Fruit fly (Drosophila melanogaster) whole organism, embryonic: ENCODE data around the gene CG2841.

Experiments
- Blimp-1 ChIP-seq: fragments of 200-800 bp; sonication (Bioruptor generic); optimal IDR thresholded peaks from 3 replicates; lab custom pipeline; 2018; ENCODE audit warnings: missing biosample characterization, missing genetic modification characterization, mild to moderate bottlenecking, moderate library complexity, missing genetic modification reagents
- CG1024 ChIP-seq: fragments of 200-800 bp; sonication (Bioruptor generic); IDR thresholded peaks from 2 replicates; pipeline ENCODE4 v1.3.6; 2022; ENCODE audit warnings: missing biosample characterization, missing genetic modification characterization
- CG10543 ChIP-seq: fragments of 200-800 bp; sonication (Bioruptor generic); optimal IDR thresholded peaks from 3 replicates; lab custom pipeline; 2017; ENCODE audit warnings: missing biosample characterization, mild to moderate bottlenecking, missing genetic modification characterization, moderate library complexity
- CG11504 ChIP-seq: fragments of 200-800 bp; sonication (Bioruptor generic); optimal IDR thresholded peaks from 3 replicates; lab custom pipeline; 2019; ENCODE audit warnings: missing biosample characterization, mild to moderate bottlenecking, missing genetic modification characterization, moderate library complexity
- CG13287 ChIP-seq: fragments of 200-800 bp; sonication (Bioruptor generic); IDR thresholded peaks from 2 replicates; pipeline ENCODE4 v1.3.6; 2022; ENCODE audit warnings: missing biosample characterization, missing genetic modification characterization; ENCODE audit not compliant: partially characterized antibody
- CG13775 ChIP-seq: fragments of 200-800 bp; sonication (Bioruptor generic); optimal IDR thresholded peaks from 3 replicates; lab custom pipeline; 2017; ENCODE audit warnings: missing biosample characterization, mild to moderate bottlenecking, missing genetic modification characterization
- CG14014 ChIP-seq: fragments of 200-800 bp; sonication (Bioruptor generic); IDR thresholded peaks from 2 replicates; pipeline ENCODE4 v1.3.6; 2022; ENCODE audit warnings: missing biosample characterization, missing genetic modification characterization
- CG15073 ChIP-seq: fragments of 200-800 bp; sonication (Bioruptor generic); optimal IDR thresholded peaks from 2 replicates; lab custom pipeline; 2016; ENCODE audit warnings: missing biosample characterization, missing genetic modification characterization
- CG15514 ChIP-seq: fragments of 200-800 bp; sonication (Bioruptor generic); optimal IDR thresholded peaks from 3 replicates; lab custom pipeline; 2017; ENCODE audit warnings: missing biosample characterization, missing genetic modification characterization, mild to moderate bottlenecking, moderate library complexity, missing genetic modification reagents
- CG16779 ChIP-seq: fragments of 200-800 bp; sonication (Bioruptor generic); IDR thresholded peaks from 2 replicates; pipeline ENCODE4 v1.3.6; 2022; ENCODE audit warnings: missing biosample characterization, missing genetic modification characterization
- CG17186 ChIP-seq: fragments of 200-800 bp; sonication (Bioruptor generic); optimal IDR thresholded peaks from 3 replicates; lab custom pipeline; 2017; ENCODE audit warnings: missing biosample characterization, missing genetic modification reagents, missing genetic modification characterization
- CG17359 ChIP-seq: fragments of 200-800 bp; sonication (Bioruptor generic); optimal IDR thresholded peaks from 3 replicates; lab custom pipeline; 2018; ENCODE audit warnings: missing biosample characterization, mild to moderate bottlenecking, missing genetic modification characterization, moderate library complexity
- CG18619 ChIP-seq: fragments of 200-800 bp; sonication (Bioruptor generic); optimal IDR thresholded peaks from 3 replicates; lab custom pipeline; 2017; ENCODE audit warnings: missing biosample characterization, mild to moderate bottlenecking, missing genetic modification characterization
- CG2712 ChIP-seq: fragments of 200-800 bp; optimal IDR thresholded peaks from 3 replicates; lab custom pipeline; 2019; ENCODE audit warnings: missing biosample characterization, mild to moderate bottlenecking, missing genetic modification characterization, moderate library complexity
- CG31388 ChIP-seq: fragments of 200-800 bp; sonication (Bioruptor generic); optimal IDR thresholded peaks from 2 replicates; lab custom pipeline; 2016; ENCODE audit warnings: missing biosample characterization, missing genetic modification characterization
- CG32767 ChIP-seq: fragments of 200-800 bp; sonication (Bioruptor generic); IDR thresholded peaks from 2 replicates; pipeline ENCODE4 v1.3.6; 2022; ENCODE audit warnings: missing biosample characterization, missing genetic modification characterization
- CG6175 ChIP-seq: fragments of 200-800 bp; sonication (Bioruptor generic); IDR thresholded peaks from 3 replicates; pipeline ENCODE4 v1.3.6; 2022; ENCODE audit warnings: missing biosample characterization, missing genetic modification characterization
- CG6272 ChIP-seq: fragments of 200-800 bp; sonication (Bioruptor generic); IDR thresholded peaks from 2 replicates; pipeline ENCODE4 v1.3.6; 2022; ENCODE audit warnings: missing biosample characterization, missing genetic modification characterization
- CG8290 ChIP-seq, 3 experiments: fragments of 200-800 bp; sonication (Bioruptor generic); optimal IDR thresholded peaks; 2 replicates each; lab custom pipeline; 2016 to 2019; ENCODE audit warnings: missing biosample characterization in 3 of 3, missing genetic modification characterization in 3 of 3, mild to moderate bottlenecking in 2 of 3, moderate library complexity in 1 of 3
- CG8388 ChIP-seq: fragments of 200-800 bp; sonication (Bioruptor generic); optimal IDR thresholded peaks from 2 replicates; lab custom pipeline; 2019; ENCODE audit warnings: missing biosample characterization, mild to moderate bottlenecking, missing genetic modification characterization, moderate library complexity
- CG9437 ChIP-seq: fragments of 200-800 bp; sonication (Bioruptor generic); optimal IDR thresholded peaks from 2 replicates; lab custom pipeline; 2018; ENCODE audit warnings: missing biosample characterization, mild to moderate bottlenecking, missing genetic modification characterization
- ERR ChIP-seq: fragments of 200-800 bp; sonication (Bioruptor generic); optimal IDR thresholded peaks from 2 replicates; lab custom pipeline; 2016; ENCODE audit warnings: missing biosample characterization, missing genetic modification characterization
- Ets65A ChIP-seq: fragments of 200-800 bp; sonication (Bioruptor generic); peaks from one replicate; lab custom pipeline; 2016; ENCODE audit warnings: missing biosample characterization, missing genetic modification characterization
- Hsf ChIP-seq: fragments of 200-800 bp; sonication (Bioruptor generic); optimal IDR thresholded peaks from 3 replicates; lab custom pipeline; 2016; ENCODE audit warnings: missing biosample characterization, missing genetic modification characterization
- Jarid2 ChIP-seq: fragments of 200-800 bp; sonication (Bioruptor generic); optimal IDR thresholded peaks from 3 replicates; lab custom pipeline; 2017; ENCODE audit warnings: mild to moderate bottlenecking, missing biosample characterization, missing genetic modification reagents, missing genetic modification characterization
- Med ChIP-seq: fragments of 200-800 bp; sonication (Bioruptor generic); peaks from one replicate; lab custom pipeline; 2016; ENCODE audit warnings: missing biosample characterization, missing genetic modification characterization, mild to moderate bottlenecking, inconsistent platforms, moderate library complexity
- Opbp ChIP-seq: fragments of 200-800 bp; sonication (Bioruptor generic); IDR thresholded peaks from 3 replicates; pipeline ENCODE4 v1.3.6; 2022; ENCODE audit warnings: missing biosample characterization, missing genetic modification characterization; ENCODE audit not compliant: partially characterized antibody
- Pdp1 ChIP-seq, 2 experiments: fragments of 200-800 bp; sonication (Bioruptor generic); optimal IDR thresholded peaks; 3 replicates each; lab custom pipeline; 2016; ENCODE audit warnings: missing biosample characterization in 2 of 2, missing genetic modification characterization in 2 of 2, mild to moderate bottlenecking in 1 of 2, moderate library complexity in 1 of 2
- Sry-β ChIP-seq: fragments of 200-800 bp; sonication (Bioruptor generic); optimal IDR thresholded peaks from 2 replicates; lab custom pipeline; 2018; ENCODE audit warnings: missing biosample characterization, mild to moderate bottlenecking, missing genetic modification characterization, moderate library complexity
- Stat92E ChIP-seq, 3 experiments: fragments of >200 bp in 2 of 3; fragments of 200-800 bp in 1 of 3; sonication (Bioruptor generic) in 1 of 3; optimal IDR thresholded peaks; 2 replicates each; lab custom pipeline; 2017 to 2019; ENCODE audit warnings: missing biosample characterization in 3 of 3, missing genetic modification characterization in 3 of 3, mild to moderate bottlenecking in 1 of 3, moderate library complexity in 1 of 3
- bab2 ChIP-seq: fragments of 200-800 bp; sonication (Bioruptor generic); optimal IDR thresholded peaks from 2 replicates; lab custom pipeline; 2016; ENCODE audit warnings: missing biosample characterization, missing genetic modification characterization
- bigmax ChIP-seq: fragments of 200-800 bp; sonication (Bioruptor generic); optimal IDR thresholded peaks from 2 replicates; lab custom pipeline; 2018; ENCODE audit warnings: missing biosample characterization, mild to moderate bottlenecking, missing genetic modification characterization
- chinmo ChIP-seq: fragments of 200-800 bp; sonication (Bioruptor generic); IDR thresholded peaks from 4 replicates; pipeline ENCODE4 v1.3.6; 2022; ENCODE audit warnings: missing biosample characterization, missing genetic modification characterization; ENCODE audit not compliant: partially characterized antibody
- esg ChIP-seq: fragments of 200-800 bp; sonication (Bioruptor generic); conservative IDR thresholded peaks from 2 replicates; pipeline ENCODE4 v1.3.6; 2022; ENCODE audit warnings: missing biosample characterization, missing genetic modification characterization
- ftz-f1 ChIP-seq: fragments of 200-800 bp; sonication (Bioruptor generic); optimal IDR thresholded peaks from 2 replicates; lab custom pipeline; 2016; ENCODE audit warnings: missing biosample characterization, missing genetic modification characterization
- gcm ChIP-seq: fragments of 200-800 bp; sonication (Bioruptor generic); optimal IDR thresholded peaks from 2 replicates; lab custom pipeline; 2019; ENCODE audit warnings: missing biosample characterization, mild to moderate bottlenecking, missing genetic modification characterization, moderate library complexity
- gro ChIP-seq: fragments of 200-800 bp; sonication (Bioruptor generic); optimal IDR thresholded peaks from 2 replicates; lab custom pipeline; 2016; ENCODE audit warnings: missing biosample characterization, missing genetic modification characterization
- hkb ChIP-seq, 2 experiments: fragments of 200-800 bp in 1 of 2; fragments of >200 bp in 1 of 2; sonication (Bioruptor generic) in 1 of 2; IDR thresholded peaks in 1 of 2; optimal IDR thresholded peaks in 1 of 2; 2 replicates each; pipeline versions ENCODE4 v1.3.6 to Lab custom; 2017 to 2022; ENCODE audit warnings: missing biosample characterization in 1 of 2, missing genetic modification characterization in 1 of 2
- nau ChIP-seq: fragments of 200-800 bp; sonication (Bioruptor generic); optimal IDR thresholded peaks from 3 replicates; lab custom pipeline; 2017; ENCODE audit warnings: missing biosample characterization, mild to moderate bottlenecking, missing genetic modification characterization, missing genetic modification reagents
- nom ChIP-seq: fragments of 200-800 bp; sonication (Bioruptor generic); optimal IDR thresholded peaks from 2 replicates; lab custom pipeline; 2017; ENCODE audit warnings: missing biosample characterization, missing genetic modification characterization, mild to moderate bottlenecking, moderate library complexity, missing genetic modification reagents
- phol ChIP-seq: fragments of 200-800 bp; sonication (Bioruptor generic); optimal IDR thresholded peaks from 3 replicates; lab custom pipeline; 2018; ENCODE audit warnings: missing biosample characterization, mild to moderate bottlenecking, missing genetic modification characterization, moderate library complexity
- sens ChIP-seq: fragments of 200-800 bp; sonication (Bioruptor generic); peaks from one replicate; lab custom pipeline; 2016; ENCODE audit warnings: missing biosample characterization, missing genetic modification characterization
- ssp ChIP-seq: fragments of 200-800 bp; sonication (Bioruptor generic); IDR thresholded peaks from 2 replicates; pipeline ENCODE4 v1.3.6; 2022; ENCODE audit warnings: missing biosample characterization, missing genetic modification characterization
- toy ChIP-seq: fragments of 200-800 bp; sonication (Bioruptor generic); IDR thresholded peaks from 2 replicates; pipeline ENCODE4 v1.3.6; 2022; ENCODE audit warnings: missing biosample characterization, missing genetic modification characterization
- vvl ChIP-seq: fragments of 200-800 bp; sonication (Bioruptor generic); IDR thresholded peaks from 2 replicates; pipeline ENCODE4 v1.3.6; 2022; ENCODE audit warnings: missing biosample characterization, missing genetic modification characterization

The CG2841 gene

DNA sequence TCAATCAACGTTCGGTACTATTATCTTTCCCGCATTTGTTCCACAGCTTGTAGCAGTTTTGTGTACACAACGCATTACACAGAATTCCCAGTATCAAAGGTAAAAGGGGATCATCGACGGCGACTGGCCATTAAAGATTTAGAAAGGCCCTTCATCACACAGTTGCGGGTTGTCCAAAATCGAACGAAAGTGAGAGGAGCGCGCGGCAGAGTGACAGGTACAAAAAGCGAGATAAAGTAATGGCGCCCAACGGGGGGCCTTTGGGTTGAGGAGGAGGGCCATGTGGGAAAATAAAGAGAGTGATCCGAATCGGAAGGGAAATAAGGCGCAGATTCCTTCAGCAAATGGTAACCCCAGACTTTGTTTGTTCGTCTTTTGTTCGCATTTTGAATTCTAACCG, 2.4 kb downstream of the CG2841 start:
- TF ChIP-seq Stat92E (GFP tag; optimal IDR thresholded peaks at IDR 0.05; lab: Kevin White, UChicago) (peak in 1 of 3 experiments; percentile 49), CG18619 (GFP tag; lab: Kevin White, UChicago) (no peak), gcm (GFP tag; lab: Kevin White, UChicago) (peak; percentile 10), bigmax (GFP tag; lab: Kevin White, UChicago) (no peak), Ets65A (GFP tag; lab: Kevin White, UChicago) (peak; percentile 61), Blimp-1 (GFP tag; lab: Kevin White, UChicago) (peak; percentile 93)
- TF ChIP-seq, all 482 proteins: peak for 4

- TF ChIP-seq ssp (no peak), Pdp1 (GFP tag; optimal IDR thresholded peaks at IDR 0.05; lab: Kevin White, UChicago) (peak in 1 of 2 experiments; percentile 14), CG9437 (GFP tag; lab: Kevin White, UChicago) (no peak), ERR (peak; percentile 50), CG17359 (tag; lab: Kevin White, UChicago) (no peak), ftz-f1 (GFP tag; lab: Kevin White, UChicago) (no peak), CG2712 (no peak), Hsf (GFP tag; lab: Kevin White, UChicago) (no peak), CG32767 (GFP tag; lab: Robert Waterston, UW) (no peak), CG13287 (GFP tag; lab: Robert Waterston, UW) (no peak), CG6175 (no peak), nau (GFP tag; lab: Kevin White, UChicago) (no peak), toy (GFP tag; lab: Robert Waterston, UW) (no peak), Med (GFP tag; lab: Kevin White, UChicago) (peak; percentile 18), gro (no peak), CG8290 (GFP tag; optimal IDR thresholded peaks at IDR 0.05; lab: Kevin White, UChicago) (no peak), CG8290 (tag; optimal IDR thresholded peaks at IDR 0.05; lab: Kevin White, UChicago) (no peak), esg (GFP tag; lab: Robert Waterston, UW) (no peak), sens (peak; percentile 52), Sry-β (no peak), CG6272 (no peak), CG10543 (GFP tag; lab: Kevin White, UChicago) (no peak), CG17186 (GFP tag; lab: Kevin White, UChicago) (no peak), chinmo (0 out of 4 replicates have a peak, but pooled peaks have one; percentile 57), Jarid2 (GFP tag; lab: Kevin White, UChicago) (no peak)
Observed at dm6 chrX:2362414-2362813, 3.7 kb downstream of the CG2841 start.

- no peak for TF ChIP-seq Opbp
- TF ChIP-seq Ets65A (GFP tag; lab: Kevin White, UChicago) = peak; percentile 23
- TF ChIP-seq vvl (GFP tag; lab: Robert Waterston, UW) = peak; percentile 32; the same call in 1 of the 2 replicates
Observed at dm6 chrX:2360992-2361391, 5.2 kb downstream of the CG2841 start.

- TF ChIP-seq CG14014 (0 out of 2 replicates have a peak, but pooled peaks have one; percentile 40), CG16779 (GFP tag; lab: Robert Waterston, UW) (no peak), sens (peak; percentile 49), CG8290 (GFP tag; optimal IDR thresholded peaks at IDR 0.05; lab: Kevin White, UChicago) (no peak), CG8290 (tag; optimal IDR thresholded peaks at IDR 0.05; lab: Kevin White, UChicago) (peak in 1 of 2 experiments; percentile 4), phol (tag; lab: Kevin White, UChicago) (peak; percentile 9), CG13775 (GFP tag; lab: Kevin White, UChicago) (no peak), bab2 (GFP tag; lab: Kevin White, UChicago) (no peak), CG31388 (no peak), CG15073 (GFP tag; lab: Kevin White, UChicago) (no peak), CG15514 (GFP tag; lab: Kevin White, UChicago) (no peak), hkb (optimal IDR thresholded peaks at IDR 0.05; lab: Kevin White, UChicago) (no peak), hkb (GFP tag; IDR thresholded peaks at IDR 0.05; lab: Robert Waterston, UW) (peak; percentile 55), CG1024 (GFP tag; lab: Robert Waterston, UW) (0 out of 2 replicates have a peak, but pooled peaks have one; percentile 23), CG11504 (peak; percentile 42), nom (peak; percentile 88), CG8388 (no peak)
Observed at dm6 chrX:2359845-2360244, 6.3 kb downstream of the CG2841 start.
